Fruit fly (Drosophila melanogaster): ENCODE measurements around the gene Cpr67Fa2.

dm6 chr3L:10854026-10854425 is 37.5 kb upstream of the Cpr67Fa2 start:
- peak; percentile 49 for TF ChIP-seq Lpt (GFP tag; optimal IDR thresholded peaks at IDR 0.05)
- no peak for TF ChIP-seq fd85E (GFP tag; optimal IDR thresholded peaks at IDR 0.05)
- TF ChIP-seq Sox15 (GFP tag; optimal IDR thresholded peaks at IDR 0.05) = no peak
- TF ChIP-seq CG11762 (GFP tag; optimal IDR thresholded peaks at IDR 0.05; ENCODE audit: insufficient read depth) = no peak
- no peak for TF ChIP-seq achi (GFP tag; optimal IDR thresholded peaks at IDR 0.05)

Measured in whole organism, prepupa.